Fruit fly (Drosophila melanogaster): ENCODE measurements around the gene CG34307.
A peak's percentile ranks its signal among the peaks of the same experiment; 100 is the strongest.

The CG34307 gene

DNA sequence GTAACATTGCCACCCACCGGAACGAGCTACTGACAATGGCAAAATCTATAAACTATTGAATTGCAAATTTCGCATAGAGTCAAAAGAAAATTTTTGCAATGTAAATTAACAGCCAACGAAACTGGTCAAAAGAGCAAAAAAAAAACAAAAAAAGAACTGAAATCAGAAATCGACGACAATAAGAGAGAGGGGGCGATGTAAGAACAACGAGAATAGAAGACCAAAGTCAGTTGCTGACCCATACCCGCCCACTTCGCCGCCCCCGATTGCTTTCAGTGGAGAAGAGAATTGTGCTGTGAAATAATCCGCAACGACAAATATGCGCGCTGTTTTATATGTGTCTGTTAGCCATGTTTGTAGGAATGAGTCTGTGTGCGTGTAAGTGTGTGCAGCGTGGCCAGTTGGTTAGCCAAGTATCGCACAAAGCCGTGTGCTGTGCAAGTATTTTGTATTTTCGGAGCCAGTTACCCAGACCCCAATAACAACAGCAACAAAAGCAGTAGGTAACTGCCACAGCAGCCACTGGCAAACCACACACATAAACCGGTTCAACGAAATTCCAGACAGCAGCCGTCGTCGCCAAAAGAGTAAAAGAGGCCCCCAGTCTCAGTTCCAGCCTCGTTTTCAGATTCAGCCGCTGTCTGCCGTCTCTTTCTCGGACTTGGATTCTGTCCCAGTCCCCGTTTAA, 40.2 kb downstream of the CG34307 start:
- peak; percentile 64 for TF ChIP-seq CG14655 (GFP tag; optimal IDR thresholded peaks at IDR 0.05)
- no peak for TF ChIP-seq gl (tag; optimal IDR thresholded peaks at IDR 0.05)
- peak; percentile 64 for TF ChIP-seq EcR (GFP tag; optimal IDR thresholded peaks at IDR 0.05)
- peak; percentile 51 for TF ChIP-seq CG8301 (tag; optimal IDR thresholded peaks at IDR 0.05)
- TF ChIP-seq rn (GFP tag; IDR thresholded peaks at IDR 0.05) = peak; percentile 65
- peak; percentile 75 for TF ChIP-seq CG4496 (GFP tag; IDR thresholded peaks at IDR 0.05)
- peak; percentile 69 for TF ChIP-seq CG17806 (tag; optimal IDR thresholded peaks at IDR 0.05)
- TF ChIP-seq Pif1A (GFP tag; optimal IDR thresholded peaks at IDR 0.05) = peak; percentile 10
- TF ChIP-seq Pif1B (GFP tag; optimal IDR thresholded peaks at IDR 0.05) = peak; percentile 12
- peak; percentile 58 for TF ChIP-seq CG8159 (tag; optimal IDR thresholded peaks at IDR 0.05)
- TF ChIP-seq CG13204 (GFP tag; optimal IDR thresholded peaks at IDR 0.05) = peak; percentile 60
- peak; percentile 72 for TF ChIP-seq Ets98B (GFP tag; IDR thresholded peaks at IDR 0.05)
- TF ChIP-seq fd96Ca (GFP tag; IDR thresholded peaks at IDR 0.05) = peak; percentile 88
- TF ChIP-seq CG9948 (tag; optimal IDR thresholded peaks at IDR 0.05) = peak; percentile 34
- TF ChIP-seq D1 (tag; optimal IDR thresholded peaks at IDR 0.05) = peak; percentile 7
- TF ChIP-seq Snoo (tag; optimal IDR thresholded peaks at IDR 0.05) = no peak
- TF ChIP-seq CG34367 (tag; optimal IDR thresholded peaks at IDR 0.05) = no peak
- TF ChIP-seq CG12605 (GFP tag; IDR thresholded peaks at IDR 0.05) = peak; percentile 57; the same call in 1 of the 2 replicates
- TF ChIP-seq CG15710 (tag; optimal IDR thresholded peaks at IDR 0.05) = peak; percentile 18
- TF ChIP-seq CG10348 (GFP tag; IDR thresholded peaks at IDR 0.05) = no peak
- TF ChIP-seq CG32121 (GFP tag; IDR thresholded peaks at IDR 0.05) = peak; percentile 57

- TF ChIP-seq CG14655 (GFP tag; optimal IDR thresholded peaks at IDR 0.05) (peak; percentile 17), CG13204 (GFP tag; optimal IDR thresholded peaks at IDR 0.05) (no peak)
Measured at dm6 chr3R:11941116-11941515, 43.7 kb downstream of the CG34307 start.

DNA sequence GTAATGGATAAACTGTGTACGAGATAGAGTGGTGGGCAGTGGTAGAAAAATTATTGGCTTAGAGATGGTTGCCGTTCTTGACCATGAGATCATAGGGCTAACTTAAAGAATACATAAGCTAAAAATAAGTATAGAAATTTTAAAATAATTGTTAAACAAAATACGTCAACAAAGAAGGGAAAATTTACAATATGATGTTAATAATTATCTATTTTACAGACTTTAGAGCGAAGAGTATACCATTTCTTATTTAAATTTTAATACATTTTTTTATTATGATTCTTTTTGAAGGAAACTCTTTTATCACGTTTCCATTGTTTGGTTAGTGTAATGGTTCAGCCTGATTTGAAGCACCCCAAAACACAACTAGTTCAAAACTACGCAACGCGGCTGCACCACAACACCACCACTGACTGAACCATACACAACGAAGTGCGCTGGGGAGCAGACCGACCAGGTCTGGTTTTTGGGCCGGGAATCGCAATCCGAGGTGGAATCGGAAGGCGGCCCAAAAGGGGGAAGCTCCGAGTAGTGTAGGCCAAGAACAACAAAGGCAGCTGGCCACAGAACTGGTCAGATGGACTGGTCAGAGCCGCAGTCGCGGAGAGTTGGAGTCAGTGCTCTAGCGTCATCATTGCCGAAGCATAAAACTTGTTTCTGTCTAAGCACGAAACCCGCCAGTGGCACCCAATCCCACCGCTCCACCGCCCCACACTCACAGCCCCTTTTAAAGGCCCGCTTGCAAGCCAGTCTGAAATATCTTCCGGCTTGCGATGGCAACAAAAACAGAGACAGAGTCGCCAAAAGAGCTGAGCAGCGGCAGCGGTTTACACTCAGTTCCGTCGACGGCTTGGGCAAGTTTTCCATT, 48.3 kb downstream of the CG34307 start:
- peak; percentile 12 for TF ChIP-seq CG17806 (tag; optimal IDR thresholded peaks at IDR 0.05)
- peak; percentile 18; the same call in 1 of the 2 replicates for TF ChIP-seq Ets98B (GFP tag; IDR thresholded peaks at IDR 0.05)
- peak; percentile 78 for TF ChIP-seq EcR (GFP tag; optimal IDR thresholded peaks at IDR 0.05)
- TF ChIP-seq CG9948 (tag; optimal IDR thresholded peaks at IDR 0.05) = peak; percentile 60
- TF ChIP-seq CG13204 (GFP tag; optimal IDR thresholded peaks at IDR 0.05) = peak; percentile 59
- TF ChIP-seq fd96Ca (GFP tag; IDR thresholded peaks at IDR 0.05) = no peak; the same call in 2 of the 3 replicates
- no peak for TF ChIP-seq Pif1A (GFP tag; optimal IDR thresholded peaks at IDR 0.05)
- TF ChIP-seq CG14655 (GFP tag; optimal IDR thresholded peaks at IDR 0.05) = peak; percentile 70
- TF ChIP-seq Pif1B (GFP tag; optimal IDR thresholded peaks at IDR 0.05) = no peak
- TF ChIP-seq CG8159 (tag; optimal IDR thresholded peaks at IDR 0.05) = peak; percentile 66
- TF ChIP-seq CG34367 (tag; optimal IDR thresholded peaks at IDR 0.05) = peak; percentile 4
- TF ChIP-seq CG8301 (tag; optimal IDR thresholded peaks at IDR 0.05) = peak; percentile 60

- TF ChIP-seq CG17806 (tag; optimal IDR thresholded peaks at IDR 0.05) = peak; percentile 58
- TF ChIP-seq CG9948 (tag; optimal IDR thresholded peaks at IDR 0.05) = peak; percentile 59
- TF ChIP-seq CG13204 (GFP tag; optimal IDR thresholded peaks at IDR 0.05) = peak; percentile 24
- TF ChIP-seq fd96Ca (GFP tag; IDR thresholded peaks at IDR 0.05) = peak; percentile 55; the same call in 2 of the 3 replicates
- peak; percentile 42 for TF ChIP-seq Pif1A (GFP tag; optimal IDR thresholded peaks at IDR 0.05)
- no peak for TF ChIP-seq CG10348 (GFP tag; IDR thresholded peaks at IDR 0.05)
- peak; percentile 32; the same call in 1 of the 2 replicates for TF ChIP-seq CG12605 (GFP tag; IDR thresholded peaks at IDR 0.05)
- no peak for TF ChIP-seq D1 (tag; optimal IDR thresholded peaks at IDR 0.05)
- peak; percentile 69; the same call in 2 of the 3 replicates for TF ChIP-seq CG4496 (GFP tag; IDR thresholded peaks at IDR 0.05)
- peak; percentile 60 for TF ChIP-seq CG34367 (tag; optimal IDR thresholded peaks at IDR 0.05)
- TF ChIP-seq rn (GFP tag; IDR thresholded peaks at IDR 0.05) = 0 out of 2 replicates have a peak, but pooled peaks have one; percentile 11
- peak; percentile 69 for TF ChIP-seq Snoo (tag; optimal IDR thresholded peaks at IDR 0.05)
- TF ChIP-seq CG8301 (tag; optimal IDR thresholded peaks at IDR 0.05) = peak; percentile 63
- TF ChIP-seq CG14655 (GFP tag; optimal IDR thresholded peaks at IDR 0.05) = no peak
- TF ChIP-seq Ets98B (GFP tag; IDR thresholded peaks at IDR 0.05) = peak; percentile 38; the same call in 1 of the 2 replicates
- TF ChIP-seq CG32121 (GFP tag; IDR thresholded peaks at IDR 0.05) = no peak
- peak; percentile 63 for TF ChIP-seq CG15710 (tag; optimal IDR thresholded peaks at IDR 0.05)
- TF ChIP-seq CG8159 (tag; optimal IDR thresholded peaks at IDR 0.05) = peak; percentile 68
- peak; percentile 8 for TF ChIP-seq EcR (GFP tag; optimal IDR thresholded peaks at IDR 0.05)
- peak; percentile 48 for TF ChIP-seq Pif1B (GFP tag; optimal IDR thresholded peaks at IDR 0.05)
- TF ChIP-seq gl (tag; optimal IDR thresholded peaks at IDR 0.05) = peak; percentile 61
Measured at dm6 chr3R:11947079-11947869, 49.9 kb downstream of the CG34307 start.

DNA sequence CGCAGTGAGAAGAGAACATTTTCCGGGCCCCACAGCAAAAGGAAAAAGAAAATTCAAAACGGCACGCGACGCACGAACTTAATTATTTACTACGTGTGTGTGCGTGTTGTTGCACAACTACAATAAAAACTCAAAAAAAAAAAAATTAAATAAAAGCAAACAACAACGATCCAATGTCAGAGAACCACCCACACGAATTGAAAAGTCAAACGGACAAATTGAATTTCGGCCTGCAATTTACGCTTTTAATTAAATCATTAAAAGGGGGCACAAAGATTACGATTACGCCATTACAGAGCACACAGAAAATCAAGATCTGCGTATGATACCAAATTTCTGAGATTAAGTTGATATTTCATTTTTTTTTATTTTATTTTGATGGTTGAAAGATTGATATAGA, 50.6 kb downstream of the CG34307 start:
- TF ChIP-seq CG12605 (GFP tag; IDR thresholded peaks at IDR 0.05) (no peak), CG10348 (GFP tag; IDR thresholded peaks at IDR 0.05) (no peak), D1 (tag; optimal IDR thresholded peaks at IDR 0.05) (no peak), CG17806 (tag; optimal IDR thresholded peaks at IDR 0.05) (no peak), CG9948 (tag; optimal IDR thresholded peaks at IDR 0.05) (no peak), Snoo (tag; optimal IDR thresholded peaks at IDR 0.05) (no peak), rn (GFP tag; IDR thresholded peaks at IDR 0.05) (no peak), fd96Ca (GFP tag; IDR thresholded peaks at IDR 0.05) (no peak), CG8159 (tag; optimal IDR thresholded peaks at IDR 0.05) (no peak)
